Worm (Caenorhabditis elegans) whole organism, early embryonic: ENCODE data around the gene C33B4.5.

Source experiments
- ama-1 ChIP-seq: fragments of 150-350 bp; optimal IDR thresholded peaks from 2 replicates; lab custom pipeline; 2014
- ceh-13 ChIP-seq: fragments of 200-800 bp; sonication (Bioruptor generic); optimal IDR thresholded peaks from 2 replicates; lab custom pipeline; 2018; ENCODE audit warnings: mild to moderate bottlenecking, missing genetic modification characterization, missing compliant biosample characterization
- hmg-4 ChIP-seq: fragments of 200-800 bp; sonication (Bioruptor generic); optimal IDR thresholded peaks from 2 replicates; lab custom pipeline; 2018; ENCODE audit warnings: mild to moderate bottlenecking, missing genetic modification characterization, missing compliant biosample characterization
- tbx-11 ChIP-seq: fragments of 200-800 bp; sonication (Bioruptor generic); IDR thresholded peaks from 2 replicates; pipeline ENCODE4 v1.3.6; 2022; ENCODE audit warnings: missing genetic modification characterization, missing compliant biosample characterization

- TF ChIP-seq ama-1 (no peak), hmg-4 (GFP tag; lab: Kevin White, UChicago) (no peak), ceh-13 (no peak), tbx-11 (GFP tag; lab: Robert Waterston, UW) (no peak)
Observed at ce11 chrII:11433942-11434341, 50.8 kb downstream of the C33B4.5 start, which contains the start of gene C05D12.5.
